Fruit fly (Drosophila melanogaster): ENCODE data around the gene DCP2.

DNA sequence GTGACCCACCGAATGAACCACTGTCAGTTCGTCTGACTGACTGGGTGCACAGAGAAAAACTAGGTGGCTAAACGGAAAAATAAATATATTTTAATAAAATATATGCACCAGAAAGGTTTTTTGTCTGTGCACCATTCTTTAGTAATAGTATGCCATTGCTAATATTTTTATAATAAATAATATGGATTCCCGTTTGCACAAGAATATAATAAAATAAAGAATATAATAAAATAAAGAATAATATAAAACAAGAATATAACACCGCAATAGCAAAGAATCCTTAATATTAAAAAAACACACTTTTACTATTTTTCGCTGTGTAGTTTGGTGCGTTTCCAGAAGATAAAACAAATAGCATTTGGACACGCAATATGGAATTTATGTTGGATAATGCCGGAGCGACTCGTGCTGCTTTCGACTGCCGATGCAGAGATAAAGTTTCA lies 57.3 kb downstream of the DCP2 start:
- no peak for TF ChIP-seq net (GFP tag; optimal IDR thresholded peaks at IDR 0.05)
- TF ChIP-seq Ets21C (GFP tag; optimal IDR thresholded peaks at IDR 0.05) = no peak
- peak; percentile 54 for TF ChIP-seq svp (GFP tag)
- no peak for TF ChIP-seq CG6163 (GFP tag; IDR thresholded peaks at IDR 0.05)
- TF ChIP-seq dsx (GFP tag; optimal IDR thresholded peaks at IDR 0.05; ENCODE audit: poor library complexity, severe bottlenecking) = no peak

All from whole organism, prepupa.